Fruit fly (Drosophila melanogaster): Measurements from ENCODE around the gene Scsalpha1.

DNA sequence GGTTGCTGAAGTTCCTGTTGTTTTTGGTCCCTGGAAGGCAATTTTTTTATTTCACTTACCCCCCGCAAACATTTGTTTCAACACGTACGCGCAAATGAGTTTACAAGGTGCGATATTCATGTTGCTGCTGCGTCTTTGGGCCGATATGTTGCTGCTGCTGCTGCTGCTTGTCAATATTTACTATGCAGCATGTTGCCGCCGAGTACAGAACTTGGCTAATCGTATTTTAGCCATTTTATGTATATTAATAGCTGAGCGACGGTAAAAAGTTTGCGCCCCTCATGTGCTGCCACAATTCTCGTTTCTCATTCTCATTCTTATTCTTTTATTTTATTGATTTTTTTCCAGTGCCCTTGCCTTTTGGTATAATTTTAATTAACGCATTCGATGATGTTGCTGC is 52.4 kb downstream of the Scsalpha1 start:
- TF ChIP-seq pan (optimal IDR thresholded peaks at IDR 0.05) (no peak), CG8478 (optimal IDR thresholded peaks at IDR 0.05) (no peak), usp (GFP tag; optimal IDR thresholded peaks at IDR 0.05) (no peak), psq (optimal IDR thresholded peaks at IDR 0.05) (no peak), Dll (optimal IDR thresholded peaks at IDR 0.05) (no peak)

All from whole organism.